Fruit fly (Drosophila melanogaster) whole organism, embryonic: ENCODE data around the gene CG15336.

Source experiments
- Antp ChIP-seq: fragments of 200-800 bp; sonication (Bioruptor generic); optimal IDR thresholded peaks from 3 replicates; lab custom pipeline; 2016; ENCODE audit warnings: missing biosample characterization, missing genetic modification characterization
- Awh ChIP-seq: fragments of 200-800 bp; sonication (Bioruptor generic); IDR thresholded peaks from 2 replicates; pipeline ENCODE4, ENCODE4 v1.3.6; 2022; ENCODE audit warnings: missing biosample characterization, missing genetic modification characterization
- Blimp-1 ChIP-seq: fragments of 200-800 bp; sonication (Bioruptor generic); optimal IDR thresholded peaks from 3 replicates; lab custom pipeline; 2018; ENCODE audit warnings: missing biosample characterization, missing genetic modification characterization, mild to moderate bottlenecking, moderate library complexity, missing genetic modification reagents
- CG10267 ChIP-seq: fragments of 200-800 bp; sonication (Bioruptor generic); optimal IDR thresholded peaks from 2 replicates; lab custom pipeline; 2018; ENCODE audit warnings: missing biosample characterization, mild to moderate bottlenecking, missing genetic modification characterization, moderate library complexity
- CG11085 ChIP-seq: fragments of 200-800 bp; sonication (Bioruptor generic); IDR thresholded peaks from 2 replicates; pipeline ENCODE4 v1.3.6; 2022; ENCODE audit warnings: missing biosample characterization, missing genetic modification characterization
- CG11723 ChIP-seq: fragments of 200-800 bp; sonication (Bioruptor generic); optimal IDR thresholded peaks from 2 replicates; lab custom pipeline; 2017; ENCODE audit warnings: missing biosample characterization, mild to moderate bottlenecking, missing genetic modification characterization
- CG12071 ChIP-seq: fragments of 200-800 bp; sonication (Bioruptor generic); optimal IDR thresholded peaks from 3 replicates; lab custom pipeline; 2018; ENCODE audit warnings: missing biosample characterization, mild to moderate bottlenecking, missing genetic modification characterization
- CG12104 ChIP-seq: fragments of 200-800 bp; sonication (Bioruptor generic); optimal IDR thresholded peaks from 3 replicates; lab custom pipeline; 2016; ENCODE audit warnings: missing biosample characterization, missing genetic modification characterization
- CG12391 ChIP-seq: fragments of 200-800 bp; sonication (Bioruptor generic); optimal IDR thresholded peaks from 3 replicates; lab custom pipeline; 2018; ENCODE audit warnings: missing biosample characterization, mild to moderate bottlenecking, missing genetic modification characterization, moderate library complexity
- CG12744 ChIP-seq: fragments of 200-800 bp; sonication (Bioruptor generic); optimal IDR thresholded peaks from 2 replicates; lab custom pipeline; 2016; ENCODE audit warnings: missing biosample characterization, missing genetic modification characterization
- CG13296 ChIP-seq: fragments of 200-800 bp; sonication (Bioruptor generic); optimal IDR thresholded peaks from 3 replicates; lab custom pipeline; 2018; ENCODE audit warnings: missing biosample characterization, mild to moderate bottlenecking, missing genetic modification characterization
- CG14014 ChIP-seq: fragments of 200-800 bp; sonication (Bioruptor generic); IDR thresholded peaks from 2 replicates; pipeline ENCODE4 v1.3.6; 2022; ENCODE audit warnings: missing biosample characterization, missing genetic modification characterization
- CG14860 ChIP-seq: fragments of 200-800 bp; sonication (Bioruptor generic); IDR thresholded peaks from 3 replicates; pipeline ENCODE4 v1.3.6; 2022; ENCODE audit warnings: missing biosample characterization, missing genetic modification characterization; ENCODE audit not compliant: partially characterized antibody
- CG15514 ChIP-seq: fragments of 200-800 bp; sonication (Bioruptor generic); optimal IDR thresholded peaks from 3 replicates; lab custom pipeline; 2017; ENCODE audit warnings: missing biosample characterization, missing genetic modification characterization, mild to moderate bottlenecking, moderate library complexity, missing genetic modification reagents
- CG17912 ChIP-seq: fragments of 200-800 bp; sonication (Bioruptor generic); optimal IDR thresholded peaks from 2 replicates; lab custom pipeline; 2018; ENCODE audit warnings: missing biosample characterization, mild to moderate bottlenecking, missing genetic modification characterization
- CG42726 ChIP-seq: fragments of 200-800 bp; sonication (Bioruptor generic); IDR thresholded peaks from 2 replicates; pipeline ENCODE4 v1.3.6; 2022; ENCODE audit warnings: missing biosample characterization, missing genetic modification characterization; ENCODE audit not compliant: partially characterized antibody
- CG7372 ChIP-seq: fragments of 200-800 bp; sonication (Bioruptor generic); IDR thresholded peaks from 2 replicates; pipeline ENCODE4 v1.3.6; 2022; ENCODE audit warnings: missing biosample characterization, missing genetic modification characterization
- CG7987 ChIP-seq: fragments of 200-800 bp; sonication (Bioruptor generic); optimal IDR thresholded peaks from 2 replicates; lab custom pipeline; 2018; ENCODE audit warnings: missing biosample characterization, mild to moderate bottlenecking, missing genetic modification characterization, moderate library complexity
- CG8290 ChIP-seq, 3 experiments: fragments of 200-800 bp; sonication (Bioruptor generic); optimal IDR thresholded peaks; 2 replicates each; lab custom pipeline; 2016 to 2019; ENCODE audit warnings: missing biosample characterization in 3 of 3, missing genetic modification characterization in 3 of 3, mild to moderate bottlenecking in 2 of 3, moderate library complexity in 1 of 3
- CG8388 ChIP-seq: fragments of 200-800 bp; sonication (Bioruptor generic); optimal IDR thresholded peaks from 2 replicates; lab custom pipeline; 2019; ENCODE audit warnings: missing biosample characterization, mild to moderate bottlenecking, missing genetic modification characterization, moderate library complexity
- CG8924 ChIP-seq: fragments of 200-800 bp; optimal IDR thresholded peaks from 3 replicates; lab custom pipeline; 2019; ENCODE audit warnings: missing biosample characterization, mild to moderate bottlenecking, missing genetic modification characterization, moderate library complexity
- CG9797 ChIP-seq: fragments of 200-800 bp; sonication (Bioruptor generic); optimal IDR thresholded peaks from 3 replicates; lab custom pipeline; 2018; ENCODE audit warnings: missing biosample characterization, mild to moderate bottlenecking, missing genetic modification characterization
- CkIIα-i1 ChIP-seq: fragments of 200-800 bp; sonication (Bioruptor generic); IDR thresholded peaks from 2 replicates; pipeline ENCODE4 v1.3.6; 2022; ENCODE audit warnings: missing biosample characterization, missing genetic modification characterization
- CoRest ChIP-seq: fragments of 200-800 bp; sonication (Bioruptor generic); optimal IDR thresholded peaks from 3 replicates; lab custom pipeline; 2018; ENCODE audit warnings: missing biosample characterization, mild to moderate bottlenecking, missing genetic modification characterization, moderate library complexity
- Doc3 ChIP-seq: fragments of 200-800 bp; sonication (Bioruptor generic); IDR thresholded peaks from 3 replicates; pipeline ENCODE4 v1.3.6; 2022; ENCODE audit warnings: missing biosample characterization, missing genetic modification characterization; ENCODE audit not compliant: partially characterized antibody
- Dref ChIP-seq: fragments of 200-800 bp; sonication (Bioruptor generic); IDR thresholded peaks from 2 replicates; pipeline ENCODE4 v1.3.6; 2022; ENCODE audit warnings: missing biosample characterization, missing genetic modification characterization
- Fer2 ChIP-seq: fragments of 200-800 bp; sonication (Bioruptor generic); optimal IDR thresholded peaks from 2 replicates; lab custom pipeline; 2018; ENCODE audit warnings: missing biosample characterization, mild to moderate bottlenecking, missing genetic modification characterization, moderate library complexity
- Hmx ChIP-seq: fragments of 200-800 bp; sonication (Bioruptor generic); optimal IDR thresholded peaks from 2 replicates; lab custom pipeline; 2016; ENCODE audit warnings: missing biosample characterization, missing genetic modification characterization
- Hsf ChIP-seq: fragments of 200-800 bp; sonication (Bioruptor generic); optimal IDR thresholded peaks from 3 replicates; lab custom pipeline; 2016; ENCODE audit warnings: missing biosample characterization, missing genetic modification characterization
- Kr ChIP-seq: fragments of 200-800 bp; sonication (Bioruptor generic); optimal IDR thresholded peaks from 2 replicates; lab custom pipeline; 2017; ENCODE audit warnings: missing biosample characterization, mild to moderate bottlenecking, missing genetic modification characterization
- Scr ChIP-seq: fragments of 200-800 bp; sonication (Bioruptor generic); IDR thresholded peaks from 2 replicates; pipeline ENCODE4 v1.3.6; 2022; ENCODE audit warnings: missing biosample characterization, missing genetic modification characterization; ENCODE audit not compliant: partially characterized antibody
- ase ChIP-seq: fragments of 200-800 bp; sonication (Bioruptor generic); IDR thresholded peaks from 3 replicates; pipeline ENCODE4 v1.3.6; 2022; ENCODE audit warnings: missing biosample characterization, missing genetic modification characterization
- br ChIP-seq: fragments of >200 bp; optimal IDR thresholded peaks from 2 replicates; lab custom pipeline; 2017
- bsh ChIP-seq, 2 experiments: fragments of 200-800 bp; sonication (Bioruptor generic); optimal IDR thresholded peaks; 2 replicates each; lab custom pipeline; 2017 to 2018; ENCODE audit warnings: mild to moderate bottlenecking in 2 of 2, missing biosample characterization in 2 of 2, missing genetic modification characterization in 2 of 2, moderate library complexity in 1 of 2
- disco-r ChIP-seq: fragments of 200-800 bp; sonication (Bioruptor generic); optimal IDR thresholded peaks from 2 replicates; lab custom pipeline; 2016; ENCODE audit warnings: missing biosample characterization, missing genetic modification characterization
- dysf ChIP-seq: fragments of 200-800 bp; sonication (Bioruptor generic); IDR thresholded peaks from 3 replicates; pipeline ENCODE4 v1.3.6; 2022; ENCODE audit warnings: missing biosample characterization, missing genetic modification characterization
- gro ChIP-seq: fragments of 200-800 bp; sonication (Bioruptor generic); optimal IDR thresholded peaks from 2 replicates; lab custom pipeline; 2016; ENCODE audit warnings: missing biosample characterization, missing genetic modification characterization
- hbn ChIP-seq: fragments of 200-800 bp; sonication (Bioruptor generic); IDR thresholded peaks from 2 replicates; pipeline ENCODE4 v1.3.6; 2022; ENCODE audit warnings: missing biosample characterization, missing genetic modification characterization; ENCODE audit not compliant: partially characterized antibody
- mam ChIP-seq: fragments of 200-800 bp; sonication (Bioruptor generic); optimal IDR thresholded peaks from 3 replicates; lab custom pipeline; 2016; ENCODE audit warnings: missing biosample characterization, missing genetic modification characterization
- mld ChIP-seq: fragments of 200-800 bp; sonication (Bioruptor generic); IDR thresholded peaks from 3 replicates; pipeline ENCODE4 v1.3.6; 2022; ENCODE audit warnings: missing biosample characterization, missing genetic modification characterization; ENCODE audit not compliant: partially characterized antibody
- peb ChIP-seq: fragments of 200-800 bp; sonication (Bioruptor generic); IDR thresholded peaks from 2 replicates; pipeline ENCODE4 v1.3.6; 2022; ENCODE audit warnings: missing biosample characterization, missing genetic modification characterization
- pnt ChIP-seq: fragments of 200-800 bp; sonication (Bioruptor generic); optimal IDR thresholded peaks from 3 replicates; lab custom pipeline; 2016; ENCODE audit warnings: missing biosample characterization, missing genetic modification characterization
- ranshi ChIP-seq: fragments of 200-800 bp; sonication (Bioruptor generic); IDR thresholded peaks from 2 replicates; pipeline ENCODE4 v1.3.6; 2022; ENCODE audit warnings: missing biosample characterization, missing genetic modification characterization
- run ChIP-seq: fragments of 200-800 bp; sonication (Bioruptor generic); optimal IDR thresholded peaks from 3 replicates; lab custom pipeline; 2018; ENCODE audit warnings: missing biosample characterization, mild to moderate bottlenecking, missing genetic modification characterization
- sd ChIP-seq: fragments of 200-800 bp; sonication (Bioruptor generic); optimal IDR thresholded peaks from 3 replicates; lab custom pipeline; 2018; ENCODE audit warnings: missing biosample characterization, mild to moderate bottlenecking, missing genetic modification characterization, moderate library complexity
- stc ChIP-seq: fragments of 200-800 bp; sonication (Bioruptor generic); IDR thresholded peaks from 2 replicates; pipeline ENCODE4 v1.3.6; 2022; ENCODE audit warnings: missing biosample characterization, missing genetic modification characterization
- tio ChIP-seq: fragments of 200-800 bp; sonication (Bioruptor generic); optimal IDR thresholded peaks from 2 replicates; lab custom pipeline; 2017; ENCODE audit warnings: missing biosample characterization, missing genetic modification characterization, inconsistent platforms
- twi ChIP-seq: fragments of 200-800 bp; optimal IDR thresholded peaks from 2 replicates; lab custom pipeline; 2019; ENCODE audit warnings: missing biosample characterization, mild to moderate bottlenecking, missing genetic modification characterization, moderate library complexity

CG15336 gene

DNA sequence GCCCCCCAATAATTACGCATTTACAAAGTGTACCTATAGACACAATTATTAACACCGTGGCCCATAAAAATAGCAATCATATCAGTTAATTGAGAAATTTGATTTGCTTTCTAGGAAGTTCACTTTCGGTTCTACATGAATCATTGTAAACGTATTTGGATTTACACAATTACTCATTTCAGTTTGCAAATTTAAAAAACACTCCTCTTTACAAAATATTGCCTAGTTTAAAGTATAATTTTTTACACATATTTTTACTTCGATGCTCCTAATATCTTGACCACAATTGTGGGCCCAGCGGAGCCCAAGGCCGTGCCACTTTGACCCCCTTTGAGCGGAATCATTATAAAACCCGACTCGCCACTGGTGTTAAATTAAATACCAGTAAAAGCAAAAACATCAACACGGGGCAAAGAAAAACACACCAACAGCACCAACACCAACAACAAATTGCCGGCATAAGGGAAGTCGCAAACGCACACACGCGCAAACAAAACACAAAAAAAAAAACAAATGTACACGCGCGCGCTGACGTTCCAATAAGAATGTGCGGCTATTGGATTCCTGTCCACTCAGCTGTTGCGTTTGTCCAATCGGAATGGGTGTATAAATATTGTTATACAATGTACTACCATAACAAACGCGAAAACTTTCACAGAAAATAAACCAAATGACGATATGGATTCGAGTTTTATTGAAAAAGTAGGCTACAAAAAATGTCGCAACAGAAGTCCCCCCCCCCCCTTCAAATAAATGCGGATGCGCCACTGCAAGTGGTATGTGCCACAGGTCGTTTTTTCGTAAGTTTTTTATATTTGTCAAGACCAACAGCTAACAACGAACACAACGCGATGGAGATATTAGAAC, 33.0 kb upstream of the CG15336 start (continued):
- no peak for TF ChIP-seq mam
- TF ChIP-seq mld (GFP tag; lab: Robert Waterston, UW): no peak
- TF ChIP-seq disco-r (GFP tag; lab: Kevin White, UChicago): peak; percentile 21
- peak; percentile 57 for TF ChIP-seq CG12744 (GFP tag; lab: Kevin White, UChicago)
- peak; percentile 67 for TF ChIP-seq stc (GFP tag; lab: Robert Waterston, UW)
- peak; percentile 42 for TF ChIP-seq run (tag; lab: Kevin White, UChicago)
- peak; percentile 39 for TF ChIP-seq CG10267 (tag; lab: Kevin White, UChicago)
- TF ChIP-seq CG14860 (GFP tag; lab: Robert Waterston, UW): no peak
- TF ChIP-seq CG11723: peak; percentile 28
- TF ChIP-seq peb (GFP tag; lab: Robert Waterston, UW): 0 out of 2 replicates have a peak, but pooled peaks have one; percentile 18
- TF ChIP-seq Antp (GFP tag; lab: Kevin White, UChicago): no peak
- no peak for TF ChIP-seq Scr
- no peak for TF ChIP-seq Dref (GFP tag; lab: Robert Waterston, UW)
- TF ChIP-seq Doc3 (GFP tag; lab: Robert Waterston, UW): no peak
- no peak for TF ChIP-seq Kr
- peak in 1 of 2 experiments; percentile 47 for TF ChIP-seq bsh (GFP tag; optimal IDR thresholded peaks at IDR 0.05; lab: Kevin White, UChicago)
- peak; percentile 71 for TF ChIP-seq Hsf (GFP tag; lab: Kevin White, UChicago)
- TF ChIP-seq twi (tag; lab: Kevin White, UChicago): peak; percentile 10
- TF ChIP-seq Awh: no peak
- no peak for TF ChIP-seq pnt (GFP tag; lab: Kevin White, UChicago)
- TF ChIP-seq Blimp-1 (GFP tag; lab: Kevin White, UChicago): peak; percentile 42
- TF ChIP-seq CG7372: peak; percentile 70
- no peak for TF ChIP-seq CG11085
- peak; percentile 19 for TF ChIP-seq Fer2 (tag; lab: Kevin White, UChicago)
- TF ChIP-seq br (lab: Kevin White, UChicago): no peak
- no peak for TF ChIP-seq CG42726 (GFP tag; lab: Robert Waterston, UW)
- peak; percentile 64 for TF ChIP-seq CG8924
- TF ChIP-seq CoRest (tag; lab: Kevin White, UChicago): peak; percentile 73
- TF ChIP-seq CG12104 (GFP tag; lab: Kevin White, UChicago): peak; percentile 42
- TF ChIP-seq CG14014 (GFP tag; lab: Robert Waterston, UW): peak; percentile 74
- peak; percentile 41 for TF ChIP-seq sd (tag; lab: Kevin White, UChicago)
- peak; percentile 63; the same call in 1 of the 2 replicates for TF ChIP-seq ranshi (GFP tag; lab: Robert Waterston, UW)
- no peak for TF ChIP-seq CG17912 (GFP tag; lab: Kevin White, UChicago)
- peak; percentile 41 for TF ChIP-seq CG15514
- TF ChIP-seq tio (GFP tag; lab: Kevin White, UChicago): no peak
- peak; percentile 64 for TF ChIP-seq CG12391 (tag; lab: Kevin White, UChicago)
- peak; percentile 43 for TF ChIP-seq CG8388 (GFP tag; lab: Kevin White, UChicago)
- TF ChIP-seq ase (GFP tag; lab: Robert Waterston, UW): no peak
- no peak for TF ChIP-seq CkIIα-i1 (GFP tag; lab: Robert Waterston, UW)
- no peak for TF ChIP-seq CG8290 (GFP tag; optimal IDR thresholded peaks at IDR 0.05; lab: Kevin White, UChicago)
- peak in 1 of 2 experiments; percentile 59 for TF ChIP-seq CG8290 (tag; optimal IDR thresholded peaks at IDR 0.05; lab: Kevin White, UChicago)
- no peak for TF ChIP-seq CG7987 (GFP tag; lab: Kevin White, UChicago)
- TF ChIP-seq CG13296: peak; percentile 78
- TF ChIP-seq Hmx (GFP tag; lab: Kevin White, UChicago): no peak
- peak; percentile 73 for TF ChIP-seq dysf (GFP tag; lab: Robert Waterston, UW)
- peak; percentile 32 for TF ChIP-seq gro
- no peak for TF ChIP-seq hbn (GFP tag; lab: Robert Waterston, UW)
- TF ChIP-seq CG9797 (GFP tag; lab: Kevin White, UChicago): no peak
- TF ChIP-seq CG12071: peak; percentile 55
